Fruit fly (Drosophila melanogaster): Measurements from ENCODE around the gene Gr64c.

The Gr64c gene

DNA sequence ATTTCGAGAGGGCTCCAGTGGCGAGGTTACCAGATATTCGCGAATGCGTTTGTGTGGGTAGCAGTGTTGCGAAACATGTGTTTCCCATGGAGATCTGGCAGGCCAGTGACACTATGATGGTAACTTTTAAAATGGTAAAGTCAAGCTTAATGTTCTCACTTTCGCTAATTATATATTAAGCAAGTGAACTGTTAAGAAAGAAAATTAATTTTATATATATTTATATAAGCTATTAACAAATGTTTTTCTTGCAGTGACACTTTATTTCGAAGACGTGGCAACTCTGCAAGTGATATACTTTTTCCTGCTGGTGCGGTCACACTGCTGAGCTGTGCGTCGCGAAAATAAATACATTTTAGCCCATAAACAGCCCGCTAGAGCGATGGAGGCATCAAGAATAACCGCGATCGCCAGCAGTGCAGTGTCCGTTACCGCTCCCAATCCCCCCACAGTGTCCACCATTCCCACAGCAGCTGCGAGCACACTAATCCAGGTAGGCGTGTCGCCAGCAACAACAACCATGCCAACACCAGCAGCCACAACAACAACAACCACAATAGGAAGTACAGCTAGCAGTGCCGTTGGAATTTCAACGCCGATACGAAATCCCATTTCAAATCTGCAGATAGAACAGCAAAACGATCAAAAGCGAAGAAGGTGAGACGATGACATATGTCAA, 12.0 kb downstream of the Gr64c start, which contains the start of the genes CG11593 and Rcd5 (continued):
- TF ChIP-seq CG8359 (GFP tag; optimal IDR thresholded peaks at IDR 0.05; ENCODE audit: borderline replicate concordance) = no peak
- TF ChIP-seq Mrtf (GFP tag; IDR thresholded peaks at IDR 0.05) = peak; percentile 63; the same call in 2 of the 3 replicates
- no peak for TF ChIP-seq wek (GFP tag; optimal IDR thresholded peaks at IDR 0.05)
- no peak for TF ChIP-seq gro (GFP tag; optimal IDR thresholded peaks at IDR 0.05)
- no peak for TF ChIP-seq gsb-n (tag; optimal IDR thresholded peaks at IDR 0.05)
- TF ChIP-seq row (GFP tag; IDR thresholded peaks at IDR 0.05) = peak; percentile 94
- TF ChIP-seq CG2678 (tag; optimal IDR thresholded peaks at IDR 0.05) = no peak
- peak; percentile 64; the same call in 1 of the 2 replicates for TF ChIP-seq wor (GFP tag; IDR thresholded peaks at IDR 0.05)
- TF ChIP-seq CG15601 (tag; optimal IDR thresholded peaks at IDR 0.05) = no peak
- TF ChIP-seq HLHmδ (GFP tag; optimal IDR thresholded peaks at IDR 0.05) = no peak
- TF ChIP-seq vfl (GFP tag; optimal IDR thresholded peaks at IDR 0.05) = no peak
- no peak for TF ChIP-seq jing (GFP tag; optimal IDR thresholded peaks at IDR 0.05)
- TF ChIP-seq CG6254 (GFP tag; optimal IDR thresholded peaks at IDR 0.05) = peak; percentile 12
- no peak for TF ChIP-seq CG1832 (GFP tag; optimal IDR thresholded peaks at IDR 0.05)
- peak; percentile 32 for TF ChIP-seq ewg (GFP tag; optimal IDR thresholded peaks at IDR 0.05)
- no peak for TF ChIP-seq fd64A (GFP tag; optimal IDR thresholded peaks at IDR 0.05)
- TF ChIP-seq CG10565 (GFP tag; optimal IDR thresholded peaks at IDR 0.05) = no peak
- no peak for TF ChIP-seq abd-A (tag; optimal IDR thresholded peaks at IDR 0.05)
- peak; percentile 52 for TF ChIP-seq zen (tag; optimal IDR thresholded peaks at IDR 0.05)
- TF ChIP-seq unpg (GFP tag; optimal IDR thresholded peaks at IDR 0.05) = no peak
- no peak for TF ChIP-seq unc-4 (GFP tag; IDR thresholded peaks at IDR 0.05; ENCODE audit: partially characterized antibody)
- TF ChIP-seq kay (GFP tag; optimal IDR thresholded peaks at IDR 0.05) = peak; percentile 75
- no peak for TF ChIP-seq grn (GFP tag; optimal IDR thresholded peaks at IDR 0.05)
- 0 out of 3 replicates have a peak, but pooled peaks have one; percentile 14 for TF ChIP-seq CG34224 (GFP tag; IDR thresholded peaks at IDR 0.05; ENCODE audit: partially characterized antibody)
- TF ChIP-seq CG15011 (GFP tag; optimal IDR thresholded peaks at IDR 0.05) = no peak
- 0 out of 2 replicates have a peak, but pooled peaks have one; percentile 33 for TF ChIP-seq Doc2 (GFP tag; IDR thresholded peaks at IDR 0.05)
- TF ChIP-seq da (GFP tag; optimal IDR thresholded peaks at IDR 0.05) = no peak
- peak; percentile 53 for TF ChIP-seq CG18599 (GFP tag; optimal IDR thresholded peaks at IDR 0.05)
- TF ChIP-seq gce (GFP tag; IDR thresholded peaks at IDR 0.05) = no peak
- peak; percentile 55 for TF ChIP-seq CG4820 (GFP tag; optimal IDR thresholded peaks at IDR 0.05)
- peak; percentile 53 for TF ChIP-seq gfzf (GFP tag; optimal IDR thresholded peaks at IDR 0.05)
- no peak for TF ChIP-seq hth (optimal IDR thresholded peaks at IDR 0.05)
- no peak for TF ChIP-seq eve (GFP tag; optimal IDR thresholded peaks at IDR 0.05)
- no peak for TF ChIP-seq Blimp-1 (GFP tag; optimal IDR thresholded peaks at IDR 0.05)
- no peak for TF ChIP-seq pan (optimal IDR thresholded peaks at IDR 0.05)
- TF ChIP-seq pan (GFP tag; optimal IDR thresholded peaks at IDR 0.05 in 1 of 2, IDR thresholded peaks at IDR 0.05 in 1 of 2) = peak in 1 of 2 experiments; percentile 81
- no peak for TF ChIP-seq ro (GFP tag; IDR thresholded peaks at IDR 0.05)
- peak; percentile 18 for TF ChIP-seq HHEX (GFP tag; optimal IDR thresholded peaks at IDR 0.05)
- TF ChIP-seq ERR (GFP tag; optimal IDR thresholded peaks at IDR 0.05) = no peak
- TF ChIP-seq Nf-YA (GFP tag; IDR thresholded peaks at IDR 0.05) = peak; percentile 41; the same call in 1 of the 2 replicates
- TF ChIP-seq CG3838 (GFP tag; optimal IDR thresholded peaks at IDR 0.05) = no peak
- no peak for TF ChIP-seq btn (GFP tag; optimal IDR thresholded peaks at IDR 0.05)
- TF ChIP-seq CG10209 (GFP tag; optimal IDR thresholded peaks at IDR 0.05) = peak; percentile 65
- peak; percentile 41; the same call in 1 of the 2 replicates for TF ChIP-seq gt (GFP tag; IDR thresholded peaks at IDR 0.05)
- TF ChIP-seq CG11504 (tag; optimal IDR thresholded peaks at IDR 0.05) = no peak
- peak; percentile 89 for TF ChIP-seq CG32772 (GFP tag; IDR thresholded peaks at IDR 0.05)
- no peak for TF ChIP-seq CrebB (tag; optimal IDR thresholded peaks at IDR 0.05)
- peak; percentile 82 for TF ChIP-seq CG10366 (GFP tag; IDR thresholded peaks at IDR 0.05)
- peak; percentile 75; the same call in 1 of the 2 replicates for TF ChIP-seq CG8765 (GFP tag; IDR thresholded peaks at IDR 0.05)

Data from whole organism, embryonic.